In genomic region chr3L:2860087-2860486, dm6 we compare ENCODE assay signal across 4 fruit fly cellular contexts.
A peak's percentile ranks its signal among the peaks of the same experiment; 100 is the strongest.
TF ChIP-seq lines count a peak whose summit lies in the region.

No protein-coding gene starts in this region.

- TF ChIP-seq CTCF in whole organism, embryonic (GFP tag; optimal IDR thresholded peaks at IDR 0.05; lab: Kevin White, UChicago) = no peak

TF ChIP-seq in whole organism, embryonic, 481 proteins besides CTCF, POLR2A, EP300 and RAD21 (continues in another document):
- TF ChIP-seq Sox100B (GFP tag; optimal IDR thresholded peaks at IDR 0.05; lab: Kevin White, UChicago) (no peak), stwl (tag; optimal IDR thresholded peaks at IDR 0.05; lab: Kevin White, UChicago) (no peak), gsb (GFP tag; IDR thresholded peaks at IDR 0.05; lab: Robert Waterston, UW) (no peak), CrebB (tag; optimal IDR thresholded peaks at IDR 0.05; lab: Kevin White, UChicago) (no peak), dmrt99B (tag; optimal IDR thresholded peaks at IDR 0.05; lab: Kevin White, UChicago) (peak; percentile 30), prd (optimal IDR thresholded peaks at IDR 0.05; lab: Kevin White, UChicago) (no peak), prd (GFP tag; IDR thresholded peaks at IDR 0.05; lab: Robert Waterston, UW) (no peak), Oaz (GFP tag; IDR thresholded peaks at IDR 0.05; lab: Robert Waterston, UW) (no peak), Dad (GFP tag; optimal IDR thresholded peaks at IDR 0.05; lab: Kevin White, UChicago) (no peak), Med (GFP tag; lab: Kevin White, UChicago) (peak; percentile 51), lbe (GFP tag; optimal IDR thresholded peaks at IDR 0.05; lab: Kevin White, UChicago) (no peak), CG7357 (GFP tag; IDR thresholded peaks at IDR 0.05; lab: Robert Waterston, UW) (no peak), phol (tag; optimal IDR thresholded peaks at IDR 0.05; lab: Kevin White, UChicago) (peak; percentile 7), nerfin-2 (GFP tag; IDR thresholded peaks at IDR 0.05; lab: Robert Waterston, UW; ENCODE audit: partially characterized antibody) (no peak), fd3F (GFP tag; optimal IDR thresholded peaks at IDR 0.05; lab: Kevin White, UChicago) (no peak), CG1792 (GFP tag; optimal IDR thresholded peaks at IDR 0.05; lab: Kevin White, UChicago) (no peak), run (tag; optimal IDR thresholded peaks at IDR 0.05; lab: Kevin White, UChicago) (no peak), CG17361 (GFP tag; IDR thresholded peaks at IDR 0.05; lab: Robert Waterston, UW) (no peak), row (GFP tag; IDR thresholded peaks at IDR 0.05; lab: Robert Waterston, UW) (no peak), CG2678 (tag; optimal IDR thresholded peaks at IDR 0.05; lab: Kevin White, UChicago) (peak; percentile 24), pfk (GFP tag; optimal IDR thresholded peaks at IDR 0.05; lab: Kevin White, UChicago) (no peak), lilli (GFP tag; optimal IDR thresholded peaks at IDR 0.05; lab: Kevin White, UChicago) (no peak), CG11504 (tag; optimal IDR thresholded peaks at IDR 0.05; lab: Kevin White, UChicago) (peak; percentile 33), Sry-β (GFP tag; optimal IDR thresholded peaks at IDR 0.05; lab: Kevin White, UChicago) (no peak), BtbVII (GFP tag; optimal IDR thresholded peaks at IDR 0.05; lab: Kevin White, UChicago) (no peak)

TF ChIP-seq in whole organism, prepupa, 60 proteins besides CTCF, POLR2A, EP300 and RAD21 (continues in another document):
- TF ChIP-seq Lpt (GFP tag; optimal IDR thresholded peaks at IDR 0.05; lab: Kevin White, UChicago) = no peak
- no peak for TF ChIP-seq vri (GFP tag; optimal IDR thresholded peaks at IDR 0.05; lab: Kevin White, UChicago)
- TF ChIP-seq CG16779 (tag; optimal IDR thresholded peaks at IDR 0.05; lab: Kevin White, UChicago) = no peak
- TF ChIP-seq CG8119 (GFP tag; IDR thresholded peaks at IDR 0.05; lab: Robert Waterston, UW) = no peak
- peak; percentile 20 for TF ChIP-seq spab (GFP tag; optimal IDR thresholded peaks at IDR 0.05; lab: Kevin White, UChicago)
- peak; percentile 38 for TF ChIP-seq CG10669 (GFP tag; optimal IDR thresholded peaks at IDR 0.05; lab: Kevin White, UChicago)
- TF ChIP-seq OdsH (GFP tag; optimal IDR thresholded peaks at IDR 0.05; lab: Kevin White, UChicago) = peak; percentile 19
- no peak for TF ChIP-seq CG6276 (GFP tag; optimal IDR thresholded peaks at IDR 0.05; lab: Kevin White, UChicago)
- no peak for TF ChIP-seq dac (GFP tag; optimal IDR thresholded peaks at IDR 0.05; lab: Kevin White, UChicago)
- TF ChIP-seq CG6792 (GFP tag; optimal IDR thresholded peaks at IDR 0.05; lab: Kevin White, UChicago) = no peak
- TF ChIP-seq CG15336 (GFP tag; IDR thresholded peaks at IDR 0.05; lab: Robert Waterston, UW) = no peak
- peak; percentile 13 for TF ChIP-seq CG3919 (GFP tag; optimal IDR thresholded peaks at IDR 0.05; lab: Kevin White, UChicago)
- TF ChIP-seq topi (GFP tag; optimal IDR thresholded peaks at IDR 0.05; lab: Kevin White, UChicago) = peak; percentile 9
- no peak for TF ChIP-seq Blimp-1 (GFP tag; optimal IDR thresholded peaks at IDR 0.05; lab: Kevin White, UChicago)
- TF ChIP-seq Hr38 (GFP tag; optimal IDR thresholded peaks at IDR 0.05; lab: Kevin White, UChicago) = no peak
- TF ChIP-seq Sox14 (GFP tag; optimal IDR thresholded peaks at IDR 0.05; lab: Kevin White, UChicago) = peak; percentile 15
- TF ChIP-seq Ets96B (tag; optimal IDR thresholded peaks at IDR 0.05; lab: Kevin White, UChicago) = peak; percentile 22
- no peak for TF ChIP-seq dsx (GFP tag; optimal IDR thresholded peaks at IDR 0.05; lab: Kevin White, UChicago; ENCODE audit: poor library complexity, severe bottlenecking)
- TF ChIP-seq lz (GFP tag; optimal IDR thresholded peaks at IDR 0.05; lab: Kevin White, UChicago) = no peak
- peak; percentile 65 for TF ChIP-seq svp (GFP tag; lab: Kevin White, UChicago)
- no peak for TF ChIP-seq CG11294 (GFP tag; IDR thresholded peaks at IDR 0.05; lab: Robert Waterston, UW)
- TF ChIP-seq net (GFP tag; optimal IDR thresholded peaks at IDR 0.05; lab: Kevin White, UChicago) = no peak
- no peak for TF ChIP-seq Eip93F (GFP tag; optimal IDR thresholded peaks at IDR 0.05; lab: Kevin White, UChicago)
- TF ChIP-seq CG31627 (GFP tag; optimal IDR thresholded peaks at IDR 0.05; lab: Kevin White, UChicago) = peak; percentile 1
- TF ChIP-seq CG34406 (GFP tag; optimal IDR thresholded peaks at IDR 0.05; lab: Kevin White, UChicago) = no peak

TF ChIP-seq in whole organism, pupa, 21 proteins besides CTCF, POLR2A, EP300 and RAD21:
- TF ChIP-seq Snoo (tag; optimal IDR thresholded peaks at IDR 0.05; lab: Kevin White, UChicago) (no peak), CG8301 (tag; optimal IDR thresholded peaks at IDR 0.05; lab: Kevin White, UChicago) (peak; percentile 8), CG9948 (tag; optimal IDR thresholded peaks at IDR 0.05; lab: Kevin White, UChicago) (peak; percentile 41), CG34367 (tag; optimal IDR thresholded peaks at IDR 0.05; lab: Kevin White, UChicago) (peak; percentile 6), CG4496 (GFP tag; IDR thresholded peaks at IDR 0.05; lab: Robert Waterston, UW) (no peak), CG17806 (tag; optimal IDR thresholded peaks at IDR 0.05; lab: Kevin White, UChicago) (peak; percentile 28), Pif1B (GFP tag; optimal IDR thresholded peaks at IDR 0.05; lab: Kevin White, UChicago) (no peak), EcR (GFP tag; optimal IDR thresholded peaks at IDR 0.05; lab: Kevin White, UChicago) (no peak), CG14655 (GFP tag; optimal IDR thresholded peaks at IDR 0.05; lab: Kevin White, UChicago) (peak; percentile 27), CG8159 (tag; optimal IDR thresholded peaks at IDR 0.05; lab: Kevin White, UChicago) (peak; percentile 50), CG15710 (tag; optimal IDR thresholded peaks at IDR 0.05; lab: Kevin White, UChicago) (peak; percentile 41), rn (GFP tag; IDR thresholded peaks at IDR 0.05; lab: Robert Waterston, UW) (no peak)
TF ChIP-seq in whole organism, pupa: peak in this region for 7.

TF ChIP-seq in whole organism, wandering third instar larva, 38 proteins besides CTCF, POLR2A, EP300 and RAD21:
- TF ChIP-seq foxo (GFP tag; optimal IDR thresholded peaks at IDR 0.05; lab: Kevin White, UChicago) = peak in 1 of 2 experiments; percentile 14
- peak; percentile 20 for TF ChIP-seq h (GFP tag; optimal IDR thresholded peaks at IDR 0.05; lab: Kevin White, UChicago)
- no peak for TF ChIP-seq Mio (GFP tag; optimal IDR thresholded peaks at IDR 0.05; lab: Kevin White, UChicago)
- no peak for TF ChIP-seq Rel (GFP tag; optimal IDR thresholded peaks at IDR 0.05; lab: Kevin White, UChicago)
- no peak for TF ChIP-seq Rel (tag; optimal IDR thresholded peaks at IDR 0.05; lab: Kevin White, UChicago)
- no peak for TF ChIP-seq Jra (GFP tag; optimal IDR thresholded peaks at IDR 0.05; lab: Kevin White, UChicago)
- TF ChIP-seq Sp1 (GFP tag; optimal IDR thresholded peaks at IDR 0.05; lab: Kevin White, UChicago) = peak; percentile 20
- no peak for TF ChIP-seq dmrt93B (GFP tag; optimal IDR thresholded peaks at IDR 0.05; lab: Kevin White, UChicago)
- peak; percentile 12 for TF ChIP-seq fru (GFP tag; optimal IDR thresholded peaks at IDR 0.05; lab: Kevin White, UChicago)
- TF ChIP-seq sv (GFP tag; optimal IDR thresholded peaks at IDR 0.05; lab: Kevin White, UChicago) = no peak
TF ChIP-seq in whole organism, wandering third instar larva: peak in this region for 4.

Comparison
In these comparisons a context has a peak if more than half of its experiments do, and no peak if none do; other contexts are left out.
1. Of the 7 proteins assayed by ChIP-seq in both whole organism, embryonic and whole organism, prepupa: peak only in whole organism, embryonic: none; only in whole organism, prepupa: Hr39; in both: none; in neither: 6.